Worm (Caenorhabditis elegans): Measurements from ENCODE around the gene tmed-10.

- TF ChIP-seq flt-1 (GFP tag; IDR thresholded peaks at IDR 0.05) = no peak
- no peak for TF ChIP-seq T22C8.4 (GFP tag; IDR thresholded peaks at IDR 0.05)
These were observed 22.6 kb downstream of the tmed-10 start for ce11 chrV:11304200-11304599.
